Fruit fly (Drosophila melanogaster) whole organism, embryonic: ENCODE results near the gene CG31157.

Source experiments
- Ada2b ChIP-seq: fragments of 200-800 bp; sonication (Bioruptor generic); IDR thresholded peaks from 2 replicates; pipeline ENCODE4 v1.3.6; 2022; ENCODE audit warnings: missing biosample characterization, missing genetic modification characterization
- BtbVII ChIP-seq: fragments of 200-800 bp; sonication (Bioruptor generic); optimal IDR thresholded peaks from 3 replicates; lab custom pipeline; 2017; ENCODE audit warnings: missing biosample characterization, mild to moderate bottlenecking, missing genetic modification characterization
- CG11093 ChIP-seq: fragments of 200-800 bp; sonication (Bioruptor generic); IDR thresholded peaks from 3 replicates; pipeline ENCODE4 v1.3.6; 2022; ENCODE audit warnings: missing biosample characterization, missing genetic modification characterization
- CG11398 ChIP-seq: fragments of 200-800 bp; sonication (Bioruptor generic); optimal IDR thresholded peaks from 2 replicates; lab custom pipeline; 2016; ENCODE audit warnings: missing biosample characterization, missing genetic modification characterization
- CG11696 ChIP-seq: fragments of 200-800 bp; sonication (Bioruptor generic); IDR thresholded peaks from 2 replicates; pipeline ENCODE4 v1.3.6; 2022; ENCODE audit warnings: missing biosample characterization, missing genetic modification characterization
- CG15269 ChIP-seq: fragments of 200-800 bp; sonication (Bioruptor generic); optimal IDR thresholded peaks from 2 replicates; lab custom pipeline; 2018; ENCODE audit warnings: missing biosample characterization, mild to moderate bottlenecking, missing genetic modification characterization, moderate library complexity
- CG16813 ChIP-seq: fragments of 200-800 bp; sonication (Bioruptor generic); IDR thresholded peaks from 3 replicates; pipeline ENCODE4 v1.3.6; 2022; ENCODE audit warnings: missing biosample characterization, missing genetic modification characterization; ENCODE audit not compliant: partially characterized antibody
- CG17359 ChIP-seq: fragments of 200-800 bp; sonication (Bioruptor generic); optimal IDR thresholded peaks from 3 replicates; lab custom pipeline; 2018; ENCODE audit warnings: missing biosample characterization, mild to moderate bottlenecking, missing genetic modification characterization, moderate library complexity
- CG31365 ChIP-seq: fragments of 200-800 bp; sonication (Bioruptor generic); optimal IDR thresholded peaks from 2 replicates; lab custom pipeline; 2018; ENCODE audit warnings: missing biosample characterization, mild to moderate bottlenecking, missing genetic modification characterization
- CG3163 ChIP-seq: fragments of 200-800 bp; sonication (Bioruptor generic); optimal IDR thresholded peaks from 3 replicates; lab custom pipeline; 2016; ENCODE audit warnings: missing biosample characterization, missing genetic modification characterization
- CG32767 ChIP-seq: fragments of 200-800 bp; sonication (Bioruptor generic); IDR thresholded peaks from 2 replicates; pipeline ENCODE4 v1.3.6; 2022; ENCODE audit warnings: missing biosample characterization, missing genetic modification characterization
- CG33213 ChIP-seq: fragments of 200-800 bp; sonication (Bioruptor generic); optimal IDR thresholded peaks from 3 replicates; lab custom pipeline; 2016; ENCODE audit warnings: missing biosample characterization, missing genetic modification characterization
- CG33557 ChIP-seq: fragments of 200-800 bp; sonication (Bioruptor generic); optimal IDR thresholded peaks from 2 replicates; lab custom pipeline; 2019; ENCODE audit warnings: missing biosample characterization, mild to moderate bottlenecking, missing genetic modification characterization, moderate library complexity
- CG6683 ChIP-seq: fragments of 200-800 bp; sonication (Bioruptor generic); optimal IDR thresholded peaks from 2 replicates; lab custom pipeline; 2017; ENCODE audit warnings: missing biosample characterization, mild to moderate bottlenecking, missing genetic modification characterization, missing genetic modification reagents
- D ChIP-seq, 2 experiments: fragments of 200-800 bp in 1 of 2; fragments of >200 bp in 1 of 2; sonication (Bioruptor generic) in 1 of 2; optimal IDR thresholded peaks; 2 replicates in 1 of 2; 3 replicates in 1 of 2; lab custom pipeline; 2017; ENCODE audit warnings: mild to moderate bottlenecking in 1 of 2, missing biosample characterization in 1 of 2, missing genetic modification characterization in 1 of 2, missing genetic modification reagents in 1 of 2
- D19A ChIP-seq: fragments of 200-800 bp; optimal IDR thresholded peaks from 3 replicates; lab custom pipeline; 2019; ENCODE audit warnings: missing biosample characterization, mild to moderate bottlenecking, missing genetic modification characterization, moderate library complexity
- Dek ChIP-seq: fragments of 200-800 bp; sonication (Bioruptor generic); optimal IDR thresholded peaks from 3 replicates; lab custom pipeline; 2019; ENCODE audit warnings: missing biosample characterization, mild to moderate bottlenecking, missing genetic modification characterization, moderate library complexity
- E2f2 ChIP-seq: fragments of 200-800 bp; sonication (Bioruptor generic); IDR thresholded peaks from 2 replicates; pipeline ENCODE4 v1.3.6; 2022; ENCODE audit warnings: missing biosample characterization, missing genetic modification characterization
- Ets97D ChIP-seq: fragments of 200-800 bp; sonication (Bioruptor generic); optimal IDR thresholded peaks from 3 replicates; lab custom pipeline; 2016; ENCODE audit warnings: missing biosample characterization, missing genetic modification characterization
- Hr3 ChIP-seq: fragments of 200-800 bp; sonication (Bioruptor generic); optimal IDR thresholded peaks from 3 replicates; lab custom pipeline; 2016; ENCODE audit warnings: missing biosample characterization, missing genetic modification characterization
- MESR4 ChIP-seq: fragments of 200-800 bp; sonication (Bioruptor generic); optimal IDR thresholded peaks from 2 replicates; lab custom pipeline; 2018; ENCODE audit warnings: missing biosample characterization, mild to moderate bottlenecking, missing genetic modification characterization, moderate library complexity
- Max ChIP-seq: fragments of 200-800 bp; sonication (Bioruptor generic); optimal IDR thresholded peaks from 2 replicates; lab custom pipeline; 2016; ENCODE audit warnings: missing biosample characterization, mild to moderate bottlenecking, missing genetic modification characterization
- Opbp ChIP-seq: fragments of 200-800 bp; sonication (Bioruptor generic); IDR thresholded peaks from 3 replicates; pipeline ENCODE4 v1.3.6; 2022; ENCODE audit warnings: missing biosample characterization, missing genetic modification characterization; ENCODE audit not compliant: partially characterized antibody
- Six4 ChIP-seq: fragments of 200-800 bp; sonication (Bioruptor generic); optimal IDR thresholded peaks from 2 replicates; lab custom pipeline; 2016; ENCODE audit warnings: missing biosample characterization, missing genetic modification characterization
- Sox102F ChIP-seq: fragments of 200-800 bp; sonication (Bioruptor generic); optimal IDR thresholded peaks from 2 replicates; lab custom pipeline; 2018; ENCODE audit warnings: missing biosample characterization, mild to moderate bottlenecking, missing genetic modification characterization, moderate library complexity
- Spps ChIP-seq: fragments of 200-800 bp; sonication (Bioruptor generic); optimal IDR thresholded peaks from 2 replicates; lab custom pipeline; 2018; ENCODE audit warnings: missing biosample characterization, mild to moderate bottlenecking, missing genetic modification characterization
- Tbp ChIP-seq: fragments of >200 bp; optimal IDR thresholded peaks from 2 replicates; lab custom pipeline; 2018; ENCODE audit warnings: missing biosample characterization, missing genetic modification characterization
- Usf ChIP-seq: fragments of 200-800 bp; sonication (Bioruptor generic); optimal IDR thresholded peaks from 2 replicates; lab custom pipeline; 2017; ENCODE audit warnings: missing genotype, missing biosample characterization, missing genetic modification characterization
- ase ChIP-seq: fragments of 200-800 bp; sonication (Bioruptor generic); IDR thresholded peaks from 3 replicates; pipeline ENCODE4 v1.3.6; 2022; ENCODE audit warnings: missing biosample characterization, missing genetic modification characterization
- ato ChIP-seq: fragments of 200-800 bp; sonication (Bioruptor generic); IDR thresholded peaks from 2 replicates; pipeline ENCODE4 v1.3.6; 2022; ENCODE audit warnings: missing biosample characterization, missing genetic modification characterization; ENCODE audit not compliant: partially characterized antibody
- br ChIP-seq: fragments of >200 bp; optimal IDR thresholded peaks from 2 replicates; lab custom pipeline; 2017
- cato ChIP-seq: fragments of 200-800 bp; sonication (Bioruptor generic); optimal IDR thresholded peaks from 2 replicates; lab custom pipeline; 2016; ENCODE audit warnings: missing biosample characterization, missing genetic modification characterization, borderline replicate concordance
- crol ChIP-seq: fragments of 200-800 bp; sonication (Bioruptor generic); IDR thresholded peaks from 2 replicates; pipeline ENCODE4 v1.3.6; 2022; ENCODE audit warnings: missing biosample characterization, missing genetic modification characterization
- en ChIP-seq: fragments of 200-800 bp; sonication (Bioruptor generic); optimal IDR thresholded peaks from 2 replicates; lab custom pipeline; 2016; ENCODE audit warnings: missing biosample characterization, missing genetic modification characterization
- fd64A ChIP-seq: fragments of 200-800 bp; sonication (Bioruptor generic); optimal IDR thresholded peaks from 3 replicates; lab custom pipeline; 2018; ENCODE audit warnings: missing biosample characterization, mild to moderate bottlenecking, missing genetic modification characterization
- gro ChIP-seq: fragments of 200-800 bp; sonication (Bioruptor generic); optimal IDR thresholded peaks from 2 replicates; lab custom pipeline; 2016; ENCODE audit warnings: missing biosample characterization, missing genetic modification characterization
- hbn ChIP-seq: fragments of 200-800 bp; sonication (Bioruptor generic); IDR thresholded peaks from 2 replicates; pipeline ENCODE4 v1.3.6; 2022; ENCODE audit warnings: missing biosample characterization, missing genetic modification characterization; ENCODE audit not compliant: partially characterized antibody
- jing ChIP-seq: fragments of 200-800 bp; sonication (Bioruptor generic); optimal IDR thresholded peaks from 2 replicates; lab custom pipeline; 2018; ENCODE audit warnings: missing biosample characterization, mild to moderate bottlenecking, missing genetic modification characterization
- pum ChIP-seq: fragments of 200-800 bp; sonication (Bioruptor generic); optimal IDR thresholded peaks from 2 replicates; lab custom pipeline; 2016; ENCODE audit warnings: missing biosample characterization, missing genetic modification characterization
- ranshi ChIP-seq: fragments of 200-800 bp; sonication (Bioruptor generic); IDR thresholded peaks from 2 replicates; pipeline ENCODE4 v1.3.6; 2022; ENCODE audit warnings: missing biosample characterization, missing genetic modification characterization
- yki ChIP-seq: fragments of >200 bp; optimal IDR thresholded peaks from 3 replicates; lab custom pipeline; 2018

CG31157 gene

dm6 chr3R:13063746-13064592 is 16.4 kb downstream of the CG31157 start (continued):
- TF ChIP-seq pum (no peak), Usf (GFP tag; lab: Kevin White, UChicago) (no peak), Opbp (GFP tag; lab: Robert Waterston, UW) (peak; percentile 44; the same call in 1 of the 3 replicates), Hr3 (GFP tag; lab: Kevin White, UChicago) (no peak), E2f2 (no peak), D19A (tag; lab: Kevin White, UChicago) (no peak), Sox102F (GFP tag; lab: Kevin White, UChicago) (no peak), hbn (0 out of 2 replicates have a peak, but pooled peaks have one; percentile 27), MESR4 (GFP tag; lab: Kevin White, UChicago) (no peak), CG3163 (GFP tag; lab: Kevin White, UChicago) (no peak), CG6683 (GFP tag; lab: Kevin White, UChicago) (no peak), CG17359 (no peak), gro (GFP tag; lab: Kevin White, UChicago) (peak; percentile 17), Ada2b (GFP tag; lab: Robert Waterston, UW) (peak; percentile 36; the same call in 1 of the 2 replicates), Spps (tag; lab: Kevin White, UChicago) (no peak), CG31365 (no peak), yki (lab: Kevin White, UChicago) (peak; percentile 43), CG11093 (GFP tag; lab: Robert Waterston, UW) (no peak), ato (GFP tag; lab: Robert Waterston, UW) (no peak), Max (GFP tag; lab: Kevin White, UChicago) (no peak), Tbp (no peak), Ets97D (peak; percentile 52), CG33557 (GFP tag; lab: Kevin White, UChicago) (no peak), ase (GFP tag; lab: Robert Waterston, UW) (no peak), Six4 (GFP tag; lab: Kevin White, UChicago) (no peak), cato (GFP tag; lab: Kevin White, UChicago) (no peak), CG11696 (no peak), fd64A (no peak), jing (GFP tag; lab: Kevin White, UChicago) (peak; percentile 19), D (optimal IDR thresholded peaks at IDR 0.05; lab: Kevin White, UChicago) (peak; percentile 98), D (GFP tag; optimal IDR thresholded peaks at IDR 0.05; lab: Kevin White, UChicago) (peak; percentile 41), en (no peak), CG15269 (no peak), Dek (tag; lab: Kevin White, UChicago) (no peak), br (lab: Kevin White, UChicago) (no peak), CG33213 (GFP tag; lab: Kevin White, UChicago) (no peak), CG16813 (GFP tag; lab: Robert Waterston, UW) (no peak), CG32767 (GFP tag; lab: Robert Waterston, UW) (no peak; the same call in 1 of the 2 replicates), BtbVII (GFP tag; lab: Kevin White, UChicago) (no peak), CG11398 (GFP tag; lab: Kevin White, UChicago) (no peak), crol (peak; percentile 98), ranshi (GFP tag; lab: Robert Waterston, UW) (no peak)
